Fruit fly (Drosophila melanogaster): ENCODE data around the gene Eig71Ej.

DNA sequence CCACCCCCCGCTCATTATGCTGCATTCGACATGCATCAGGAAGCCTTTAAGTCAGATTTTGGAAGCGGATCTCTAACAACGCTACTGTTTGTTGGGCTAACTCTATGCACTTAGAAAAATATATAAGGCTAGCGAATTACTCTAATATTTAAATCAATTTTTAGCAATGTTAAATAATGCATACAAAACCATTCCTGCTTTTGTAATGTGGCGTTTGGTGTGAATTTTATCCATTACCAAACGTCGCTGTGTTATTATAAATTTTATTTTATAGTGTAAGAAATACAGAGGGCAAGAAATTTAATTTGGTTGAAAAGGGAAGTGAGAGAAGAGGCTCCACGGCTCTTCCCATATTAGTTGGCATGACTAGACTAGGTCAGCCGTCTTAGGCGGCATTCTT, 12.0 kb upstream of the Eig71Ej start:
- TF ChIP-seq CG8478 (optimal IDR thresholded peaks at IDR 0.05) (no peak), CTCF (optimal IDR thresholded peaks at IDR 0.05) (no peak)

Measured in S2 (cell line).